Fruit fly (Drosophila melanogaster) whole organism, prepupa: ENCODE data around the gene CG11504.

Source experiments
- Blimp-1 ChIP-seq: fragments of 200-800 bp; sonication (Bioruptor generic); optimal IDR thresholded peaks from 3 replicates; lab custom pipeline; 2017; ENCODE audit warnings: missing biosample characterization, missing genetic modification characterization, mild to moderate bottlenecking, moderate library complexity, missing genetic modification reagents
- CG10631 ChIP-seq: fragments of 200-800 bp; sonication (Bioruptor generic); optimal IDR thresholded peaks from 2 replicates; lab custom pipeline; 2016; ENCODE audit warnings: missing biosample characterization, missing genetic modification characterization
- CG10669 ChIP-seq: fragments of 200-800 bp; sonication (Bioruptor generic); optimal IDR thresholded peaks from 3 replicates; lab custom pipeline; 2018; ENCODE audit warnings: missing biosample characterization, mild to moderate bottlenecking, missing genetic modification characterization, moderate library complexity
- CG11294 ChIP-seq: fragments of 200-800 bp; sonication (Bioruptor generic); IDR thresholded peaks from 2 replicates; pipeline ENCODE4 v1.3.6; 2022; ENCODE audit warnings: missing biosample characterization, missing genetic modification characterization
- CG11762 ChIP-seq: fragments of 200-800 bp; sonication (Bioruptor generic); optimal IDR thresholded peaks from 3 replicates; lab custom pipeline; 2016; ENCODE audit warnings: missing biosample characterization, missing genetic modification characterization; ENCODE audit not compliant: insufficient read depth
- CG11902 ChIP-seq: fragments of 200-800 bp; sonication (Bioruptor generic); optimal IDR thresholded peaks from 3 replicates; lab custom pipeline; 2016; ENCODE audit warnings: missing biosample characterization, missing genetic modification characterization
- CG15336 ChIP-seq: fragments of 200-800 bp; sonication (Bioruptor generic); IDR thresholded peaks from 2 replicates; pipeline ENCODE4 v1.3.6; 2022; ENCODE audit warnings: missing biosample characterization, missing genetic modification characterization
- CG1621 ChIP-seq: fragments of 200-800 bp; sonication (Bioruptor generic); optimal IDR thresholded peaks from 3 replicates; lab custom pipeline; 2018; ENCODE audit warnings: missing biosample characterization, mild to moderate bottlenecking, missing genetic modification characterization
- CG16779 ChIP-seq: fragments of 200-800 bp; sonication (Bioruptor generic); optimal IDR thresholded peaks from 3 replicates; lab custom pipeline; 2017; ENCODE audit warnings: missing biosample characterization, mild to moderate bottlenecking, missing genetic modification characterization
- CG3032 ChIP-seq: fragments of 200-800 bp; optimal IDR thresholded peaks from 2 replicates; lab custom pipeline; 2019; ENCODE audit warnings: missing biosample characterization, mild to moderate bottlenecking, missing genetic modification characterization, moderate library complexity
- CG31627 ChIP-seq: fragments of 200-800 bp; sonication (Bioruptor generic); optimal IDR thresholded peaks from 3 replicates; lab custom pipeline; 2016; ENCODE audit warnings: missing biosample characterization, missing genetic modification characterization
- CG32006 ChIP-seq: fragments of 200-800 bp; sonication (Bioruptor generic); optimal IDR thresholded peaks from 3 replicates; lab custom pipeline; 2017; ENCODE audit warnings: missing biosample characterization, mild to moderate bottlenecking, missing genetic modification characterization
- CG34406 ChIP-seq: fragments of 200-800 bp; sonication (Bioruptor generic); optimal IDR thresholded peaks from 3 replicates; lab custom pipeline; 2016; ENCODE audit warnings: missing biosample characterization, missing genetic modification characterization
- CG3919 ChIP-seq: fragments of 200-800 bp; sonication (Bioruptor generic); optimal IDR thresholded peaks from 3 replicates; lab custom pipeline; 2016; ENCODE audit warnings: missing biosample characterization, missing genetic modification characterization
- CG6163 ChIP-seq: fragments of 200-800 bp; sonication (Bioruptor generic); IDR thresholded peaks from 3 replicates; pipeline ENCODE4 v1.3.6; 2022; ENCODE audit warnings: missing biosample characterization, missing genetic modification characterization
- CG6276 ChIP-seq: fragments of 200-800 bp; sonication (Bioruptor generic); optimal IDR thresholded peaks from 2 replicates; lab custom pipeline; 2017; ENCODE audit warnings: missing biosample characterization, mild to moderate bottlenecking, missing genetic modification characterization
- CG6792 ChIP-seq: fragments of 200-800 bp; sonication (Bioruptor generic); optimal IDR thresholded peaks from 3 replicates; lab custom pipeline; 2016; ENCODE audit warnings: missing biosample characterization, missing genetic modification characterization
- CG6808 ChIP-seq: fragments of 200-800 bp; sonication (Bioruptor generic); optimal IDR thresholded peaks from 3 replicates; lab custom pipeline; 2017; ENCODE audit warnings: missing biosample characterization, missing genetic modification characterization, mild to moderate bottlenecking, moderate library complexity, missing genetic modification reagents
- CG6854 ChIP-seq: fragments of 200-800 bp; sonication (Bioruptor generic); optimal IDR thresholded peaks from 2 replicates; lab custom pipeline; 2017; ENCODE audit warnings: missing biosample characterization, mild to moderate bottlenecking, missing genetic modification characterization
- CG7368 ChIP-seq: fragments of 200-800 bp; sonication (Bioruptor generic); optimal IDR thresholded peaks from 3 replicates; lab custom pipeline; 2016; ENCODE audit warnings: missing biosample characterization, missing genetic modification characterization
- CG8119 ChIP-seq: fragments of 200-800 bp; sonication (Bioruptor generic); IDR thresholded peaks from 3 replicates; pipeline ENCODE4 v1.3.6; 2022; ENCODE audit warnings: missing biosample characterization, missing genetic modification characterization
- CG9139 ChIP-seq: fragments of 200-800 bp; sonication (Bioruptor generic); optimal IDR thresholded peaks from 3 replicates; lab custom pipeline; 2017; ENCODE audit warnings: missing biosample characterization, mild to moderate bottlenecking, missing genetic modification characterization
- Eip75B ChIP-seq: fragments of 200-800 bp; sonication (Bioruptor generic); optimal IDR thresholded peaks from 3 replicates; lab custom pipeline; 2016; ENCODE audit warnings: missing biosample characterization, missing genetic modification characterization
- Eip78C ChIP-seq: fragments of 200-800 bp; sonication (Bioruptor generic); peaks from one replicate; lab custom pipeline; 2016; ENCODE audit warnings: missing biosample characterization, missing genetic modification characterization
- Eip93F ChIP-seq: fragments of 200-800 bp; sonication (Bioruptor generic); optimal IDR thresholded peaks from 2 replicates; lab custom pipeline; 2016; ENCODE audit warnings: missing biosample characterization, mild to moderate bottlenecking, missing genetic modification characterization
- Ets21C ChIP-seq: fragments of 200-800 bp; sonication (Bioruptor generic); optimal IDR thresholded peaks from 3 replicates; lab custom pipeline; 2016; ENCODE audit warnings: missing biosample characterization, missing genetic modification characterization
- Ets96B ChIP-seq: fragments of 200-800 bp; optimal IDR thresholded peaks from 2 replicates; lab custom pipeline; 2019; ENCODE audit warnings: missing biosample characterization, mild to moderate bottlenecking, missing genetic modification characterization, moderate library complexity
- Gug ChIP-seq: fragments of 200-800 bp; sonication (Bioruptor generic); IDR thresholded peaks from 2 replicates; pipeline ENCODE4 v1.3.6; 2022; ENCODE audit warnings: missing biosample characterization, missing genetic modification characterization
- Hr4 ChIP-seq: fragments of 200-800 bp; sonication (Bioruptor generic); optimal IDR thresholded peaks from 3 replicates; lab custom pipeline; 2016; ENCODE audit warnings: missing biosample characterization, missing genetic modification characterization
- OdsH ChIP-seq: fragments of 200-800 bp; sonication (Bioruptor generic); optimal IDR thresholded peaks from 3 replicates; lab custom pipeline; 2016; ENCODE audit warnings: missing biosample characterization, missing genetic modification characterization
- Smox ChIP-seq: fragments of 200-800 bp; sonication (Bioruptor generic); optimal IDR thresholded peaks from 3 replicates; lab custom pipeline; 2016; ENCODE audit warnings: missing biosample characterization, missing genetic modification characterization
- Sox102F ChIP-seq: fragments of 200-800 bp; sonication (Bioruptor generic); optimal IDR thresholded peaks from 2 replicates; lab custom pipeline; 2016; ENCODE audit warnings: missing biosample characterization, mild to moderate bottlenecking, missing genetic modification characterization
- Sox14 ChIP-seq: fragments of 200-800 bp; sonication (Bioruptor generic); optimal IDR thresholded peaks from 3 replicates; lab custom pipeline; 2016; ENCODE audit warnings: missing biosample characterization, missing genetic modification characterization
- achi ChIP-seq: fragments of 200-800 bp; sonication (Bioruptor generic); optimal IDR thresholded peaks from 3 replicates; lab custom pipeline; 2016; ENCODE audit warnings: missing biosample characterization, missing genetic modification characterization
- cyc ChIP-seq: fragments of 200-800 bp; sonication (Bioruptor generic); optimal IDR thresholded peaks from 3 replicates; lab custom pipeline; 2016; ENCODE audit warnings: missing biosample characterization, missing genetic modification characterization
- dac ChIP-seq: fragments of 200-800 bp; sonication (Bioruptor generic); optimal IDR thresholded peaks from 2 replicates; lab custom pipeline; 2017; ENCODE audit warnings: missing biosample characterization, mild to moderate bottlenecking, missing genetic modification characterization
- dsx ChIP-seq: fragments of 200-800 bp; optimal IDR thresholded peaks from 3 replicates; lab custom pipeline; 2019; ENCODE audit warnings: missing biosample characterization, mild to moderate bottlenecking, missing genetic modification characterization, moderate library complexity; ENCODE audit not compliant: poor library complexity, severe bottlenecking
- fd85E ChIP-seq: fragments of 200-800 bp; sonication (Bioruptor generic); optimal IDR thresholded peaks from 3 replicates; lab custom pipeline; 2016; ENCODE audit warnings: missing biosample characterization, missing genetic modification characterization
- fkh ChIP-seq: fragments of 200-800 bp; sonication (Bioruptor generic); optimal IDR thresholded peaks from 3 replicates; lab custom pipeline; 2017; ENCODE audit warnings: missing biosample characterization, mild to moderate bottlenecking, missing genetic modification characterization, moderate library complexity
- net ChIP-seq: fragments of 200-800 bp; sonication (Bioruptor generic); optimal IDR thresholded peaks from 3 replicates; lab custom pipeline; 2016; ENCODE audit warnings: missing biosample characterization, missing genetic modification characterization
- pdm3 ChIP-seq: fragments of 200-800 bp; sonication (Bioruptor generic); optimal IDR thresholded peaks from 3 replicates; lab custom pipeline; 2016; ENCODE audit warnings: missing biosample characterization, missing genetic modification characterization
- ss ChIP-seq, 2 experiments: fragments of 200-800 bp; sonication (Bioruptor generic); optimal IDR thresholded peaks; 2 replicates in 1 of 2; 3 replicates in 1 of 2; lab custom pipeline; 2017 to 2018; ENCODE audit warnings: mild to moderate bottlenecking in 2 of 2, missing biosample characterization in 2 of 2, missing genetic modification characterization in 2 of 2, moderate library complexity in 1 of 2
- topi ChIP-seq: fragments of 200-800 bp; sonication (Bioruptor generic); optimal IDR thresholded peaks from 3 replicates; lab custom pipeline; 2016; ENCODE audit warnings: missing biosample characterization, missing genetic modification characterization
- vri ChIP-seq: fragments of 200-800 bp; sonication (Bioruptor generic); optimal IDR thresholded peaks from 3 replicates; lab custom pipeline; 2016; ENCODE audit warnings: missing biosample characterization, mild to moderate bottlenecking, missing genetic modification characterization

The CG11504 gene

DNA sequence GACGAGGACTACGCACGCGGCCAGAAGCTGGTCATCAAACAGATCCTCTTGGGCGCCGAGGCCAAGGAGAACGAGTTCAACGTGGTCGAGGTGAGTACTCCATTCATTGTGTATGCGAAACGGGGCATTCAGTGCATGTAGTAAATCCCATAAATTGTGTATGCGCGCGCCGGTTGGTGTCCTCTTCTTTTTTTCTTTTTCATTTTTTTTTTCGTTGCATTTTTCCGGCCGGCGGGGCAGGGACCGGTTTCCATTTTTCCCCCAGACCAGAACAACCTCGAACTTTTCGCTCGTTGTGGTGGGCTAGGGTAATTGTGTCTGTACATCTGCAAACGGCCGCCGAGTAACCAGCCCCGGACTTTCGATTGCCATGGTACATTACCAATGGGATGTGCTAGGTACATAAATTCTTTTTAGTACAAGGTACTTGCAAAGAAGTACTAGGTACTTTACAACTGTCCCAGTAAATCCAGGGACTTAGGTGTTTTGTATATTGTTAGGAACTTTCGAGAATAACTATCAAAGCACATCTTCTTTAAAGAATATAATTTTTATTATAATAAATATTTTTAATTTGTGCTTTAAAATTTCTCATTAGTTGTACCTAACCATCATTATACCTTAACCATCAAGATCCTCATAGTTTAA is 7.8 kb downstream of the CG11504 start (continued):
- TF ChIP-seq Blimp-1 (no peak), CG11902 (GFP tag; lab: Kevin White, UChicago) (no peak), CG6808 (peak; percentile 77), Ets96B (peak; percentile 49), topi (GFP tag; lab: Kevin White, UChicago) (no peak), Sox14 (no peak), pdm3 (GFP tag; lab: Kevin White, UChicago) (no peak), CG10669 (GFP tag; lab: Kevin White, UChicago) (no peak), CG11294 (GFP tag; lab: Robert Waterston, UW) (peak; percentile 12; the same call in 1 of the 2 replicates), Hr4 (no peak), CG6792 (GFP tag; lab: Kevin White, UChicago) (no peak), Ets21C (GFP tag; lab: Kevin White, UChicago) (no peak), net (no peak), vri (GFP tag; lab: Kevin White, UChicago) (no peak), fkh (no peak), Smox (GFP tag; lab: Kevin White, UChicago) (no peak), CG10631 (GFP tag; lab: Kevin White, UChicago) (peak; percentile 51)

DNA sequence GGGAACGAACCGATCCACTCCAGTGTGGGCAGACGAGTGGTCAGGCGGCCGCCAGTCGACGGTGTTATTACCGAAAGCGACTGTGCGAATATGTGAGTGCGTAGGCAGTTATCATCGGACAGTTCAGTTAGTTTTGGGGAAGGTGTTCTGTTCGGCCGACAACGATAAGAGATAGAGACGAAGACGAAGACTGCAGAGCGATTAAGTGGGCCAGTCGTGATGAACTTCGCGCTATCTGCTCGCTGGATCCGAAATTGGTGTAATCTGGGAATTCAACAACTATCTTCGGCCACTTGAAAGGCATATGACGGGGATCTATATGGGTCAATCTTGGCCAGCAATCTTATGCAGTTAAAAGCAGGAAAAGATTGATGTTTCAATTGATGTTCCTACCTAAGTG is 11.5 kb downstream of the CG11504 start, which contains the start of gene CG7912:
Gene CG7912 (minus strand): TSS at position 17 of the 400 bp plus-strand sequence.
- TF ChIP-seq Sox14 (no peak), CG6808 (no peak), OdsH (GFP tag; lab: Kevin White, UChicago) (no peak), CG6276 (GFP tag; lab: Kevin White, UChicago) (no peak), cyc (GFP tag; lab: Kevin White, UChicago) (no peak), CG32006 (GFP tag; lab: Kevin White, UChicago) (no peak), Gug (GFP tag; lab: Robert Waterston, UW) (no peak), achi (no peak), Ets21C (GFP tag; lab: Kevin White, UChicago) (no peak), CG10631 (GFP tag; lab: Kevin White, UChicago) (no peak), CG34406 (GFP tag; lab: Kevin White, UChicago) (no peak), CG31627 (GFP tag; lab: Kevin White, UChicago) (no peak), dsx (GFP tag; lab: Kevin White, UChicago) (no peak), fkh (no peak), CG1621 (tag; lab: Kevin White, UChicago) (no peak), CG16779 (no peak), CG7368 (GFP tag; lab: Kevin White, UChicago) (no peak), CG9139 (GFP tag; lab: Kevin White, UChicago) (no peak), Sox102F (GFP tag; lab: Kevin White, UChicago) (no peak), CG8119 (GFP tag; lab: Robert Waterston, UW) (no peak)

DNA sequence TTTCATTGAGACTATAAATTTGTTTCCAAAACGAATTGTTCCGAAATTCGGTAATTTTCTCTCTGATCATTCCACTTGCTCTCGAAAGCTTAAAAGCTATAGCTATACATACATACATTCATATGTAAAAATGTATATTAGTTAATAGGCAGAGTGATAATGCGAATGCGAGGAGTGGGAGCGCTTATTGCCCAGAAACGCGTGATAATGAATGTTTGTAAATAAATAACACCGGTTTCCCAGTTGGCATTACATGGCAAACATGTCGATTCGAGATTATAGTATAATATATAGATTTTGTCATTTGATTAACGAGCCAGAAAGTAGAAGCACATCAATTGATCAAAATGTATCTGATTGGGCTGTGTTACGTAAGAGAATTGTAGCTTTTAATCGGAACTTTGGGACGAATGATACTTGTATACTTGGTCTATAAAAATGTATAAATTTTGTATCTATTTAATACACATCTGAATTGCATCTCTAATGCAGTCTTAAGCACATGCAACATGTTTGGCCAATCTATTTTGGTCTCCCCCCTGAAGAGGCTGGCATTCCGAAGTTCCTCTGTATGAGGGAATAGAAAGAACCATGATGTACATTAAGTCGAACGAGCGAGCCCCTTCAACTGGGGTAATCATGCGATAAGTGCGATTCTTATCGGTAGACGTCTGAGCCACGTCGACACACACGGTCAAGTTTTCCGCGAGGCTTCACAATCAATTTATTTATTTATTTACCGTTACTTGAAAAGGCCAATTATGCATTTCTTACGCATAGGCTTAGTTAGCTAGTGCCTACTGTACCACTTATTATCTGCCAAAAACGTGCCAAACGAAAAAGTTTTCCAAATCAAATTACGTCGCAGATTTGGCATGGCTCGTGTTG is 15.1 kb downstream of the CG11504 start:
- TF ChIP-seq CG11762 (GFP tag; lab: Kevin White, UChicago) (no peak), CG3032 (tag; lab: Kevin White, UChicago) (no peak), CG7368 (GFP tag; lab: Kevin White, UChicago) (no peak), Eip78C (GFP tag; lab: Kevin White, UChicago) (peak; percentile 69), Gug (GFP tag; lab: Robert Waterston, UW) (no peak), CG6792 (GFP tag; lab: Kevin White, UChicago) (no peak), dac (GFP tag; lab: Kevin White, UChicago) (no peak), fd85E (GFP tag; lab: Kevin White, UChicago) (no peak), Ets96B (no peak), Smox (GFP tag; lab: Kevin White, UChicago) (no peak), fkh (peak; percentile 70), CG11902 (GFP tag; lab: Kevin White, UChicago) (no peak), CG6163 (GFP tag; lab: Robert Waterston, UW) (peak; percentile 59), ss (GFP tag; optimal IDR thresholded peaks at IDR 0.05; lab: Kevin White, UChicago) (no peak), CG6276 (GFP tag; lab: Kevin White, UChicago) (no peak), Eip75B (no peak), Sox102F (GFP tag; lab: Kevin White, UChicago) (no peak), CG6854 (GFP tag; lab: Kevin White, UChicago) (no peak), Eip93F (no peak), CG11294 (GFP tag; lab: Robert Waterston, UW) (peak; percentile 34; the same call in 1 of the 2 replicates), CG9139 (GFP tag; lab: Kevin White, UChicago) (no peak), CG3919 (GFP tag; lab: Kevin White, UChicago) (no peak), Ets21C (GFP tag; lab: Kevin White, UChicago) (no peak), CG15336 (peak; percentile 64)
